Fruit fly (Drosophila melanogaster) Kc167 (cell line): Measurements from ENCODE around the gene Hnf4.

Source experiments
- h ChIP-seq: fragments of >200 bp; optimal IDR thresholded peaks from 3 replicates; lab custom pipeline; 2018; ENCODE audit warnings: missing external identifiers
- psq ChIP-seq: fragments of >200 bp; optimal IDR thresholded peaks from 2 replicates; lab custom pipeline; 2017; ENCODE audit warnings: missing external identifiers

dm6 chr2L:8732702-8733101 lies 23.3 kb upstream of the Hnf4 start:
- no peak for TF ChIP-seq h (lab: Kevin White, UChicago)
- no peak for TF ChIP-seq psq (lab: Kevin White, UChicago)
